Worm (Caenorhabditis elegans): Measurements from ENCODE around the gene evl-14.

ce11 chrIII:4302780-4303179, 10.1 kb downstream of the evl-14 start:
- TF ChIP-seq nhr-11 (tag; optimal IDR thresholded peaks at IDR 0.05) (no peak), alr-1 (tag; optimal IDR thresholded peaks at IDR 0.05) (no peak), ama-1 (optimal IDR thresholded peaks at IDR 0.05) (no peak), ceh-82 (tag; optimal IDR thresholded peaks at IDR 0.05) (no peak), lin-11 (tag; optimal IDR thresholded peaks at IDR 0.05) (no peak), nhr-237 (tag; optimal IDR thresholded peaks at IDR 0.05) (no peak), unc-39 (tag; optimal IDR thresholded peaks at IDR 0.05) (no peak), egl-27 (tag; optimal IDR thresholded peaks at IDR 0.05) (no peak), aly-2 (tag; optimal IDR thresholded peaks at IDR 0.05) (no peak), nhr-12 (tag; optimal IDR thresholded peaks at IDR 0.05) (no peak), ceh-16 (tag; optimal IDR thresholded peaks at IDR 0.05) (no peak), unc-62 (GFP tag; optimal IDR thresholded peaks at IDR 0.05) (no peak), lin-13 (GFP tag; optimal IDR thresholded peaks at IDR 0.05) (no peak), mab-5 (tag; optimal IDR thresholded peaks at IDR 0.05) (no peak)

Data from whole organism, L2 larva.